Worm (Caenorhabditis elegans) whole organism, early embryonic: Measurements from ENCODE around the gene C50D2.6.

Source experiments
- aly-1 ChIP-seq: sonication (generic microtip); optimal IDR thresholded peaks from 2 replicates; lab custom pipeline; 2016; ENCODE audit warnings: missing genetic modification characterization, missing compliant biosample characterization
- ama-1 ChIP-seq: fragments of 150-350 bp; optimal IDR thresholded peaks from 2 replicates; lab custom pipeline; 2014
- ets-7 ChIP-seq: sonication (generic microtip); optimal IDR thresholded peaks from 2 replicates; lab custom pipeline; 2016; ENCODE audit warnings: missing genotype, missing genetic modification characterization, missing compliant biosample characterization
- flt-1 ChIP-seq: fragments of 200-800 bp; sonication (Bioruptor generic); IDR thresholded peaks from 2 replicates; pipeline ENCODE4 v1.3.6; 2022; ENCODE audit warnings: missing genetic modification characterization, missing compliant biosample characterization
- hmbx-1 ChIP-seq: sonication (generic microtip); optimal IDR thresholded peaks from 2 replicates; lab custom pipeline; 2016; ENCODE audit warnings: mild to moderate bottlenecking, missing genetic modification characterization, missing compliant biosample characterization
- hmg-4 ChIP-seq: fragments of 200-800 bp; sonication (Bioruptor generic); optimal IDR thresholded peaks from 2 replicates; lab custom pipeline; 2018; ENCODE audit warnings: mild to moderate bottlenecking, missing genetic modification characterization, missing compliant biosample characterization
- hnd-1 ChIP-seq: sonication (generic microtip); optimal IDR thresholded peaks from 2 replicates; lab custom pipeline; 2016; ENCODE audit warnings: missing genetic modification characterization, missing compliant biosample characterization
- pes-1 ChIP-seq: fragments of 200-800 bp; sonication (Bioruptor generic); IDR thresholded peaks from 2 replicates; pipeline ENCODE4 v1.3.6; 2022; ENCODE audit warnings: missing genetic modification reagents, missing genetic modification characterization, missing compliant biosample characterization
- sea-1 ChIP-seq: fragments of 200-800 bp; sonication (Bioruptor generic); conservative IDR thresholded peaks from 2 replicates; pipeline ENCODE4 v1.3.6; 2022; ENCODE audit warnings: missing genetic modification characterization, missing compliant biosample characterization
- tbx-37 ChIP-seq: fragments of 200-800 bp; sonication (Bioruptor generic); conservative IDR thresholded peaks from 2 replicates; pipeline ENCODE4 v1.3.6; 2022; ENCODE audit warnings: missing genetic modification reagents, missing genetic modification characterization, missing compliant biosample characterization
- tra-4 ChIP-seq: sonication (generic microtip); optimal IDR thresholded peaks from 2 replicates; lab custom pipeline; 2017; ENCODE audit warnings: missing genetic modification characterization, missing compliant biosample characterization

- TF ChIP-seq pes-1 (GFP tag; lab: Robert Waterston, UW) (no peak), tbx-37 (GFP tag; lab: Robert Waterston, UW) (no peak), hmg-4 (GFP tag; lab: Kevin White, UChicago) (no peak), hnd-1 (tag; lab: Kevin White, UChicago) (no peak), aly-1 (no peak), ama-1 (lab: Kevin White, UChicago) (no peak), flt-1 (GFP tag; lab: Robert Waterston, UW) (no peak), hmbx-1 (tag; lab: Kevin White, UChicago) (no peak), sea-1 (GFP tag; lab: Robert Waterston, UW) (no peak), ets-7 (no peak), tra-4 (no peak)
Observed at ce11 chrII:87937-88336, 3.7 kb downstream of the C50D2.6 start.
